Fruit fly (Drosophila melanogaster): Measurements from ENCODE around the gene CG12990.

The CG12990 gene

DNA sequence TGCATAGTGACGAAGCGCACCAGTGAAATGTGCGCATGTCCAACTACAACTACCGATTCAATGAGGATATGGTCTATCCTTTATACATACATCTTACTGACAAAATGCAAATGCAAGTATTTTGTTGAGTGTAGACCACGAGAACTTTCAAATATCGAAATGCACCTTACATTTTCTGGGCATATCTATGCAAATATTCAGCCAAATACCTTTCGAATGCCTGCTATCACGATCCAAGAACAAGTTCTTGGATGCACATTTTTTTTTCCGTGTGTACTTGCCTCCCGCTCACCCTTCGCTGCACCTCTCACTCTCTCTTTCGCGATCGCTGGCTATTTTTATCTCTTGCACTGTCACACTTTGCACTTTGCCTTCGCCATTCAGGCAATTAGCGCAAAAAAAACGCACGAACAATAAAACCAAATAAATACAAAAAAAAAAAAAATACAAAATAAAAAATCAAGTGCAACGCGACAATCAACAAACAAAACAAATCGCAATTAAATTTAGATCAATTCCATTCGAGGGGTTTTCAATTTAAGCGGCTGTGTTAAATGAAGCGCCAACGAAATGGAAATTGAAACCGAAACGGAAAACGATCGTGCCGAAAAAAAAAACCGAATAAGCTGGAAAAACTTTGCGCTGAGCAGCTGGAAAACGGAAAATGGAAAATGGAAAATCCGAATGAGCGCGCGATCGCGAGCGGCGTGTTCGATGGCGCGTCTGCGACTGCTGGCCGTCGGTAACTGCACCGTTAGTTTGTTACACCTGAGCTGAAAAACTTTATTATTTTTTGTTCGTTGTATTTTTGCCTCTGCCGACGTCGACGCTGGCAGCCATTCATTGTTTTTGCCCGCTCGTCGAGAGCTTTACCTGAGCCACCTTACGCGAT is 22.5 kb upstream of the CG12990 start:
- TF ChIP-seq ttk (optimal IDR thresholded peaks at IDR 0.05): no peak
- TF ChIP-seq Sin3A (optimal IDR thresholded peaks at IDR 0.05): no peak
- no peak for TF ChIP-seq psq (optimal IDR thresholded peaks at IDR 0.05)
- TF ChIP-seq Myc (optimal IDR thresholded peaks at IDR 0.05): no peak
- TF ChIP-seq h (optimal IDR thresholded peaks at IDR 0.05): no peak
- TF ChIP-seq insv (optimal IDR thresholded peaks at IDR 0.05): no peak

DNA sequence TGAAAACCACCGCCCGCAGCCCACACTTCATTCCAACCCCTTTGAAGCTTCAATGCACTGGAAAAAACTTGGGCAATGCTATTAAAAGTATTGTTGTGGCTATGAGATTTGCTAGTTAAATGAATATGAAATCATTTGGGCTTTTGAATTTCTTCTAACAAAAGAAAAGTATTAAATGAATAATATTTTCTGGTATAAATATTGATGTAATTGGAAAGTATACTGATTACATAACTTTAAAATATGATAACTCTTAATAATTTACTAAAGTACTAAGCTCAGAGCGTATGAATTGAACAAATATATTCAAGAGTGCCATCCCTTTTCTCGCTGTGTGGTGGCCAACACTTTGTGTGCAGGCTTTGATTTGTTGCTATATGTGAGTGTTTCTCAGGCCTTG is 21.0 kb upstream of the CG12990 start:
- TF ChIP-seq Sin3A (optimal IDR thresholded peaks at IDR 0.05) (no peak), h (optimal IDR thresholded peaks at IDR 0.05) (no peak), psq (optimal IDR thresholded peaks at IDR 0.05) (no peak), Myc (optimal IDR thresholded peaks at IDR 0.05) (no peak), ttk (optimal IDR thresholded peaks at IDR 0.05) (no peak)

DNA sequence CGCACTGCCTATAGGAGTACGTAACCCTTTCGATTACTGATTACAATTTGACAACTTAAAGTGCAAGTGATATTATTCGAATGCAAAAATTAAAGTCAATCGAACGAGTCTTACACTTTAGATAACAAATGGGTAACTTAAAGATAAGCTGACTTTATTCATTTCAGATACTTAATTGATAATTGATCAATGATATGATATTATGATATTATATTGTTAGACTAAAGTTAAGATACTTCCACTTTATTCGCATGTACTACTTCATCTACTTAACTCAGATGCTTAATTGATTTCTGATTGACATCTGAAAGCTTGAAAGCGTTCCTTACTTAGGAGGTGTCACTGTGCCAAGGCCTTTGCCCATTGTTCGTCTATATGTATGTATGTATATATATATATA is 14.5 kb upstream of the CG12990 start:
- no peak for TF ChIP-seq Myc (optimal IDR thresholded peaks at IDR 0.05)
- TF ChIP-seq insv (optimal IDR thresholded peaks at IDR 0.05): no peak
- no peak for TF ChIP-seq ttk (optimal IDR thresholded peaks at IDR 0.05)
- no peak for TF ChIP-seq Sin3A (optimal IDR thresholded peaks at IDR 0.05)
- no peak for TF ChIP-seq h (optimal IDR thresholded peaks at IDR 0.05)
- TF ChIP-seq psq (optimal IDR thresholded peaks at IDR 0.05): no peak

dm6 chrX:17683506-17683858 is 11.8 kb upstream of the CG12990 start:
- no peak for TF ChIP-seq psq (optimal IDR thresholded peaks at IDR 0.05)

dm6 chrX:17682745-17683505 is 11.2 kb upstream of the CG12990 start:
- no peak for TF ChIP-seq Sin3A (optimal IDR thresholded peaks at IDR 0.05)
- TF ChIP-seq insv (optimal IDR thresholded peaks at IDR 0.05): no peak
- TF ChIP-seq Myc (optimal IDR thresholded peaks at IDR 0.05): no peak
- no peak for TF ChIP-seq ttk (optimal IDR thresholded peaks at IDR 0.05)
- TF ChIP-seq psq (optimal IDR thresholded peaks at IDR 0.05): no peak
- TF ChIP-seq h (optimal IDR thresholded peaks at IDR 0.05): no peak

DNA sequence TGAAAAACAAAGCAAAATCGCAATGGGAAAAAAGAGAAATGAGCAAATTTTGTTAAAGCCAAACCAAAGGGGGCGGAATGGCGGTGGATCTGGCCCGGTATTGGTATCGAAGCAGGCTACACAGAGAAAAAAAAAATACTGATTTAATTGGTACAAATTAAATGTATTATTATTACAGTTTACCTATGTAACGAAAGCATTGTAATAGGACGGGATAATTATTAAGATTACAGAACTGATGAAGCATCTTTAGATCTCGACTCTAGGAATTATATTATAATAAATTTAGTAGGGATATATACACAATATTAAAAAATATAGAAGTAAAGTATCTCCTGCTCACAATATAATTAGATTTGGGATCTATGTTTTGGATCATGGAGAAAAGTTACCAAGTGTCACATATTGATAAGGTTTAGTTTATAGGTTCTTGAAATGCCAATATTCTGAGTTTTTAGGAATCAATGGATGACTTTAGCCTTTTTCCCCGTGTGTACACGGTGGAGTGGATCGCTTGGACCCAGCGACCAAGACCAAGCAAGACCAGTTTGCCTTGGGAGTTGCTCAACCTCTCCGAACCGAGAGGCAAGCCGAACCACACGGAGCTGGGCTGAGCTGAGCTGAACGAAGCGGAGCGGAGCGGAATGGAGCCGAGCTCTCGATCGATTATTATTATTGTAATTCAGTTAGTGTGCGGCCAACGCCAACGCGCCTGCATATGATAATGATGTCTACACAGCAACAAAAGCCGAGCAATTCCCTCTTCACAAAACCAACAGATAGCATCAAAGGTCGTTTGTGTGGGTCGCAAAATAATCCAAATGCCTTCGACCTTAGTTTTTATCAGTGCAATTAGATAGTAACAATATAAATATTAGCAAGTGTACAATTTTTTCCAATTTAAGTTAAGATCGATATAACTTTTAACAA is 8.2 kb upstream of the CG12990 start:
- no peak for TF ChIP-seq ttk (optimal IDR thresholded peaks at IDR 0.05)
- TF ChIP-seq insv (optimal IDR thresholded peaks at IDR 0.05): no peak
- no peak for TF ChIP-seq Myc (optimal IDR thresholded peaks at IDR 0.05)
- TF ChIP-seq h (optimal IDR thresholded peaks at IDR 0.05): no peak
- no peak for TF ChIP-seq Sin3A (optimal IDR thresholded peaks at IDR 0.05)
- no peak for TF ChIP-seq psq (optimal IDR thresholded peaks at IDR 0.05)

dm6 chrX:17677953-17678668 is 6.4 kb upstream of the CG12990 start:
- TF ChIP-seq psq (optimal IDR thresholded peaks at IDR 0.05): no peak
- TF ChIP-seq h (optimal IDR thresholded peaks at IDR 0.05): no peak
- TF ChIP-seq Sin3A (optimal IDR thresholded peaks at IDR 0.05): no peak
- no peak for TF ChIP-seq Myc (optimal IDR thresholded peaks at IDR 0.05)
- TF ChIP-seq ttk (optimal IDR thresholded peaks at IDR 0.05): no peak
- TF ChIP-seq insv (optimal IDR thresholded peaks at IDR 0.05): no peak

- TF ChIP-seq h (optimal IDR thresholded peaks at IDR 0.05) (no peak), insv (optimal IDR thresholded peaks at IDR 0.05) (no peak), Myc (optimal IDR thresholded peaks at IDR 0.05) (no peak), psq (optimal IDR thresholded peaks at IDR 0.05) (no peak)
Measured at dm6 chrX:17659119-17659452, 12.6 kb downstream of the CG12990 start.

- TF ChIP-seq h (optimal IDR thresholded peaks at IDR 0.05) (no peak), psq (optimal IDR thresholded peaks at IDR 0.05) (no peak), insv (optimal IDR thresholded peaks at IDR 0.05) (no peak), ttk (optimal IDR thresholded peaks at IDR 0.05) (no peak), Myc (optimal IDR thresholded peaks at IDR 0.05) (no peak), Sin3A (optimal IDR thresholded peaks at IDR 0.05) (no peak)
Measured at dm6 chrX:17658207-17659118, 13.2 kb downstream of the CG12990 start.

dm6 chrX:17657716-17658115 is 14.0 kb downstream of the CG12990 start:
- no peak for TF ChIP-seq Myc (optimal IDR thresholded peaks at IDR 0.05)
- TF ChIP-seq ttk (optimal IDR thresholded peaks at IDR 0.05): no peak
- no peak for TF ChIP-seq Sin3A (optimal IDR thresholded peaks at IDR 0.05)
- TF ChIP-seq psq (optimal IDR thresholded peaks at IDR 0.05): no peak
- TF ChIP-seq h (optimal IDR thresholded peaks at IDR 0.05): no peak
- TF ChIP-seq insv (optimal IDR thresholded peaks at IDR 0.05): no peak

Measured in Kc167 (cell line).